Worm (Caenorhabditis elegans) whole organism, L3 larva: Measurements from ENCODE around the gene F59D6.1.

Experiments used
- R02D3.7 ChIP-seq: fragments of 150-350 bp; optimal IDR thresholded peaks from 2 replicates; lab custom pipeline; 2014; ENCODE audit warnings: missing biosample characterization, missing genetic modification characterization
- ZK546.5 ChIP-seq: sonication (generic microtip); optimal IDR thresholded peaks from 2 replicates; lab custom pipeline; 2017; ENCODE audit warnings: missing biosample characterization, missing genetic modification characterization
- aly-2 ChIP-seq: fragments of 150-350 bp; optimal IDR thresholded peaks from 2 replicates; lab custom pipeline; 2014; ENCODE audit warnings: missing biosample characterization, missing genetic modification characterization
- ama-1 ChIP-seq: fragments of 150-350 bp; optimal IDR thresholded peaks from 2 replicates; lab custom pipeline; 2018
- ceh-28 ChIP-seq: fragments of 150-350 bp; optimal IDR thresholded peaks from 2 replicates; lab custom pipeline; 2014; ENCODE audit warnings: missing biosample characterization, missing genetic modification reagents, missing genetic modification characterization
- ceh-82 ChIP-seq: fragments of 150-350 bp; optimal IDR thresholded peaks from 2 replicates; lab custom pipeline; 2014; ENCODE audit warnings: missing biosample characterization, missing genetic modification characterization
- ceh-9 ChIP-seq: sonication (generic microtip); optimal IDR thresholded peaks from 2 replicates; lab custom pipeline; 2018; ENCODE audit warnings: missing biosample characterization, missing genetic modification characterization
- daf-12 ChIP-seq: fragments of 150-350 bp; optimal IDR thresholded peaks from 2 replicates; lab custom pipeline; 2014; ENCODE audit warnings: missing biosample characterization, missing genetic modification reagents, missing genetic modification characterization
- egl-27 ChIP-seq: sonication (generic microtip); optimal IDR thresholded peaks from 4 replicates; lab custom pipeline; 2017; ENCODE audit warnings: missing biosample characterization, missing genetic modification reagents, missing genetic modification characterization
- elt-1 ChIP-seq: fragments of 150-350 bp; optimal IDR thresholded peaks from 2 replicates; lab custom pipeline; 2014; ENCODE audit warnings: missing biosample characterization, missing genetic modification characterization
- elt-3 ChIP-seq, 3 experiments: fragments of 150-350 bp in 1 of 3; sonication (generic microtip) in 2 of 3; optimal IDR thresholded peaks; 2 replicates in 2 of 3; 4 replicates in 1 of 3; lab custom pipeline; 2014 to 2017; ENCODE audit warnings: missing biosample characterization in 3 of 3, missing genetic modification characterization in 3 of 3
- eor-1 ChIP-seq, 2 experiments: fragments of 150-350 bp; optimal IDR thresholded peaks; 2 replicates each; lab custom pipeline; 2014 to 2018; ENCODE audit warnings: missing biosample characterization in 2 of 2, missing genetic modification characterization in 2 of 2
- fkh-2 ChIP-seq: fragments of 150-350 bp; optimal IDR thresholded peaks from 2 replicates; lab custom pipeline; 2014; ENCODE audit warnings: missing biosample characterization, missing genetic modification reagents, missing genetic modification characterization
- fos-1 ChIP-seq: fragments of 150-350 bp; optimal IDR thresholded peaks from 2 replicates; lab custom pipeline; 2014; ENCODE audit warnings: missing biosample characterization, missing genetic modification characterization
- jun-1 ChIP-seq: fragments of 150-350 bp; optimal IDR thresholded peaks from 2 replicates; lab custom pipeline; 2014; ENCODE audit warnings: missing biosample characterization, missing genetic modification reagents, missing genetic modification characterization
- lin-15B ChIP-seq: fragments of 150-350 bp; optimal IDR thresholded peaks from 2 replicates; lab custom pipeline; 2014; ENCODE audit warnings: missing biosample characterization, missing genetic modification characterization
- lin-39 ChIP-seq: fragments of 150-350 bp; optimal IDR thresholded peaks from 2 replicates; lab custom pipeline; 2018; ENCODE audit warnings: missing biosample characterization, missing genetic modification reagents, missing genetic modification characterization
- lsy-12 ChIP-seq: sonication (generic microtip); optimal IDR thresholded peaks from 2 replicates; lab custom pipeline; 2016; ENCODE audit warnings: mild to moderate bottlenecking, missing genetic modification characterization, missing compliant biosample characterization
- mdl-1 ChIP-seq: fragments of 150-350 bp; optimal IDR thresholded peaks from 2 replicates; lab custom pipeline; 2014; ENCODE audit warnings: missing biosample characterization, missing genetic modification characterization
- mml-1 ChIP-seq: fragments of 150-350 bp; sonication (generic microtip); optimal IDR thresholded peaks from 3 replicates; lab custom pipeline; 2014; ENCODE audit warnings: missing biosample characterization, missing genetic modification characterization
- nhr-11 ChIP-seq: fragments of 150-350 bp; optimal IDR thresholded peaks from 2 replicates; lab custom pipeline; 2014; ENCODE audit warnings: missing biosample characterization, missing genetic modification characterization
- nhr-23 ChIP-seq: fragments of 150-350 bp; optimal IDR thresholded peaks from 2 replicates; lab custom pipeline; 2014; ENCODE audit warnings: missing biosample characterization, missing genetic modification reagents, missing genetic modification characterization
- nhr-25 ChIP-seq: sonication (generic microtip); optimal IDR thresholded peaks from 2 replicates; lab custom pipeline; 2017; ENCODE audit warnings: missing biosample characterization, missing genetic modification characterization
- nhr-28 ChIP-seq: fragments of 150-350 bp; optimal IDR thresholded peaks from 2 replicates; lab custom pipeline; 2014; ENCODE audit warnings: missing biosample characterization, missing genetic modification characterization
- nhr-43 ChIP-seq: sonication (generic microtip); optimal IDR thresholded peaks from 2 replicates; lab custom pipeline; 2016; ENCODE audit warnings: mild to moderate bottlenecking, missing genetic modification characterization, missing compliant biosample characterization; ENCODE audit not compliant: poor library complexity, severe bottlenecking
- nhr-76 ChIP-seq: fragments of 150-350 bp; sonication (generic microtip); optimal IDR thresholded peaks from 5 replicates; lab custom pipeline; 2014; ENCODE audit warnings: missing biosample characterization, missing genetic modification characterization
- skn-1 ChIP-seq: fragments of 150-350 bp; optimal IDR thresholded peaks from 2 replicates; lab custom pipeline; 2014; ENCODE audit warnings: missing biosample characterization, missing genetic modification characterization
- tbx-2 ChIP-seq: sonication (generic microtip); optimal IDR thresholded peaks from 2 replicates; lab custom pipeline; 2016; ENCODE audit warnings: mild to moderate bottlenecking, missing genetic modification characterization, missing compliant biosample characterization
- unc-39 ChIP-seq: sonication (generic microtip); optimal IDR thresholded peaks from 4 replicates; lab custom pipeline; 2017; ENCODE audit warnings: missing biosample characterization, missing genetic modification characterization
- unc-62 ChIP-seq: fragments of 150-350 bp; sonication (generic microtip); optimal IDR thresholded peaks from 4 replicates; lab custom pipeline; 2014; ENCODE audit warnings: missing biosample characterization, missing genetic modification reagents, missing genetic modification characterization
- zag-1 ChIP-seq: fragments of 150-350 bp; optimal IDR thresholded peaks from 2 replicates; lab custom pipeline; 2014; ENCODE audit warnings: missing biosample characterization, missing genetic modification characterization
- ztf-11 ChIP-seq: fragments of 150-350 bp; optimal IDR thresholded peaks from 2 replicates; lab custom pipeline; 2014; ENCODE audit warnings: missing biosample characterization, missing genetic modification characterization
- ztf-4 ChIP-seq: fragments of 150-350 bp; optimal IDR thresholded peaks from 2 replicates; lab custom pipeline; 2014; ENCODE audit warnings: missing biosample characterization, missing genetic modification characterization

F59D6.1 gene

ce11 chrV:3065928-3066327 is 21.0 kb downstream of the F59D6.1 start, which contains the start of gene srh-185:
Gene srh-185 (plus strand): TSS chrV:3066228.
- TF ChIP-seq mdl-1 (tag; lab: Kevin White, UChicago) (no peak), lin-39 (tag; lab: Kevin White, UChicago) (no peak), nhr-76 (tag; lab: Kevin White, UChicago) (no peak), nhr-11 (no peak), nhr-43 (tag; lab: Kevin White, UChicago) (no peak), mml-1 (tag; lab: Kevin White, UChicago) (no peak)
- TF ChIP-seq, all 47 proteins: peak for 0

ce11 chrV:3069101-3069500 is 24.2 kb downstream of the F59D6.1 start, which contains the start of gene str-40:
Gene str-40 (minus strand): TSS chrV:3069201.
- no peak for TF ChIP-seq fkh-2 (tag; lab: Kevin White, UChicago)
- TF ChIP-seq unc-39 (tag; lab: Kevin White, UChicago), result no peak

ce11 chrV:3071548-3071947 is 26.6 kb downstream of the F59D6.1 start, which contains the start of gene C50H11.13:
Gene C50H11.13 (minus strand): TSS chrV:3071648.
- TF ChIP-seq lin-15B (tag; lab: Kevin White, UChicago), result no peak
- no peak for TF ChIP-seq nhr-76 (tag; lab: Kevin White, UChicago)
- TF ChIP-seq egl-27 (tag; lab: Kevin White, UChicago), result no peak
- TF ChIP-seq R02D3.7 (tag; lab: Kevin White, UChicago), result no peak
- no peak for TF ChIP-seq mml-1 (tag; lab: Kevin White, UChicago)
- TF ChIP-seq ZK546.5, result no peak
- no peak for TF ChIP-seq lsy-12
- no peak for TF ChIP-seq ztf-11
- TF ChIP-seq fkh-2 (tag; lab: Kevin White, UChicago), result no peak
- no peak for TF ChIP-seq jun-1 (tag; lab: Kevin White, UChicago)
- TF ChIP-seq tbx-2 (tag; lab: Kevin White, UChicago), result no peak
- TF ChIP-seq zag-1 (tag; lab: Kevin White, UChicago), result no peak

- TF ChIP-seq lin-39 (tag; lab: Kevin White, UChicago), result no peak
- no peak for TF ChIP-seq nhr-28 (tag; lab: Kevin White, UChicago)
- no peak for TF ChIP-seq unc-62 (GFP tag; lab: Kevin White, UChicago)
- no peak for TF ChIP-seq elt-3 (tag; optimal IDR thresholded peaks at IDR 0.05; lab: Kevin White, UChicago)
- no peak for TF ChIP-seq ceh-28 (tag; lab: Kevin White, UChicago)
- TF ChIP-seq ceh-82 (tag; lab: Kevin White, UChicago), result no peak
- no peak for TF ChIP-seq aly-2 (tag; lab: Kevin White, UChicago)
- TF ChIP-seq nhr-23 (tag; lab: Kevin White, UChicago), result no peak
- TF ChIP-seq fos-1 (tag; lab: Kevin White, UChicago), result no peak
- TF ChIP-seq ama-1 (lab: Kevin White, UChicago), result no peak
- no peak for TF ChIP-seq lin-15B (tag; lab: Kevin White, UChicago)
- no peak for TF ChIP-seq daf-12 (tag; lab: Kevin White, UChicago)
- TF ChIP-seq nhr-43 (tag; lab: Kevin White, UChicago), result no peak
- no peak for TF ChIP-seq elt-1
- no peak for TF ChIP-seq nhr-25 (tag; lab: Kevin White, UChicago)
- TF ChIP-seq eor-1 (tag; optimal IDR thresholded peaks at IDR 0.05; lab: Kevin White, UChicago), result no peak
- no peak for TF ChIP-seq ceh-9 (tag; lab: Kevin White, UChicago)
- no peak for TF ChIP-seq unc-39 (tag; lab: Kevin White, UChicago)
- no peak for TF ChIP-seq ztf-11
Measured at ce11 chrV:3080792-3081191, 35.9 kb downstream of the F59D6.1 start, which contains the start of gene srt-5. Gene srt-5 (minus strand): TSS chrV:3080892.

ce11 chrV:3081471-3081870 is 36.5 kb downstream of the F59D6.1 start, which contains the start of gene srt-7:
Gene srt-7 (plus strand): TSS chrV:3081771.
- no peak for TF ChIP-seq fkh-2 (tag; lab: Kevin White, UChicago)
- TF ChIP-seq ama-1 (lab: Kevin White, UChicago), result no peak
- no peak for TF ChIP-seq nhr-25 (tag; lab: Kevin White, UChicago)

ce11 chrV:3086260-3086659 is 41.3 kb downstream of the F59D6.1 start, which contains the start of gene srt-8:
Gene srt-8 (plus strand): TSS chrV:3086560.
- TF ChIP-seq ztf-4 (tag; lab: Kevin White, UChicago) (no peak), skn-1 (tag; lab: Kevin White, UChicago) (no peak), ztf-11 (no peak), ama-1 (lab: Kevin White, UChicago) (no peak), elt-1 (no peak), nhr-11 (no peak)
